Fruit fly (Drosophila melanogaster) whole organism, pupa: Measurements from ENCODE around the gene Nopp140.

ENCODE experiments used
- CG12605 ChIP-seq: fragments of 200-800 bp; sonication (Bioruptor generic); IDR thresholded peaks from 2 replicates; pipeline ENCODE4 v1.3.6; 2022; ENCODE audit warnings: missing biosample characterization, missing genetic modification characterization
- CG15710 ChIP-seq: fragments of 200-800 bp; sonication (Bioruptor generic); optimal IDR thresholded peaks from 2 replicates; lab custom pipeline; 2018; ENCODE audit warnings: missing biosample characterization, mild to moderate bottlenecking, missing genetic modification characterization, moderate library complexity
- CG34367 ChIP-seq: fragments of 200-800 bp; sonication (Bioruptor generic); optimal IDR thresholded peaks from 2 replicates; lab custom pipeline; 2018; ENCODE audit warnings: missing biosample characterization, mild to moderate bottlenecking, missing genetic modification characterization
- CG8159 ChIP-seq: fragments of 200-800 bp; sonication (Bioruptor generic); optimal IDR thresholded peaks from 3 replicates; lab custom pipeline; 2018; ENCODE audit warnings: missing biosample characterization, mild to moderate bottlenecking, missing genetic modification characterization, moderate library complexity
- Pif1A ChIP-seq: fragments of 200-800 bp; sonication (Bioruptor generic); optimal IDR thresholded peaks from 3 replicates; lab custom pipeline; 2016; ENCODE audit warnings: missing biosample characterization, missing genetic modification characterization
- Pif1B ChIP-seq: fragments of 200-800 bp; sonication (Bioruptor generic); optimal IDR thresholded peaks from 3 replicates; lab custom pipeline; 2016; ENCODE audit warnings: missing biosample characterization, missing genetic modification characterization
- Snoo ChIP-seq: fragments of 200-800 bp; sonication (Bioruptor generic); optimal IDR thresholded peaks from 3 replicates; lab custom pipeline; 2017; ENCODE audit warnings: missing biosample characterization, mild to moderate bottlenecking, missing genetic modification characterization, inconsistent platforms
- fd96Ca ChIP-seq: fragments of 200-800 bp; sonication (Bioruptor generic); IDR thresholded peaks from 3 replicates; pipeline ENCODE4 v1.3.6; 2022; ENCODE audit warnings: missing biosample characterization, missing genetic modification characterization
- gl ChIP-seq: fragments of 200-800 bp; sonication (Bioruptor generic); optimal IDR thresholded peaks from 2 replicates; lab custom pipeline; 2018; ENCODE audit warnings: missing biosample characterization, mild to moderate bottlenecking, missing genetic modification characterization
- rn ChIP-seq: fragments of 200-800 bp; sonication (Bioruptor generic); IDR thresholded peaks from 2 replicates; pipeline ENCODE4 v1.3.6; 2022; ENCODE audit warnings: missing biosample characterization, missing genetic modification characterization

- TF ChIP-seq Pif1B (GFP tag; lab: Kevin White, UChicago) (no peak), Pif1A (no peak), Snoo (tag; lab: Kevin White, UChicago) (peak; percentile 51), rn (GFP tag; lab: Robert Waterston, UW) (no peak), CG12605 (GFP tag; lab: Robert Waterston, UW) (peak; percentile 32; the same call in 1 of the 2 replicates), fd96Ca (GFP tag; lab: Robert Waterston, UW) (peak; percentile 38; the same call in 1 of the 3 replicates), gl (tag; lab: Kevin White, UChicago) (peak; percentile 2), CG34367 (tag; lab: Kevin White, UChicago) (no peak), CG15710 (tag; lab: Kevin White, UChicago) (peak; percentile 17), CG8159 (tag; lab: Kevin White, UChicago) (no peak)
These were observed 7.7 kb upstream of the Nopp140 start, which contains the start of gene eIF2A for dm6 chr3L:21824725-21825353.
